Fruit fly (Drosophila melanogaster) whole organism, prepupa: ENCODE measurements around the gene CG2898.
A peak's percentile ranks its signal among the peaks of the same experiment; 100 is the strongest.

Experiments used
- Blimp-1 ChIP-seq: fragments of 200-800 bp; sonication (Bioruptor generic); optimal IDR thresholded peaks from 3 replicates; lab custom pipeline; 2017; ENCODE audit warnings: missing biosample characterization, missing genetic modification characterization, mild to moderate bottlenecking, moderate library complexity, missing genetic modification reagents
- CG16779 ChIP-seq: fragments of 200-800 bp; sonication (Bioruptor generic); optimal IDR thresholded peaks from 3 replicates; lab custom pipeline; 2017; ENCODE audit warnings: missing biosample characterization, mild to moderate bottlenecking, missing genetic modification characterization
- CG31627 ChIP-seq: fragments of 200-800 bp; sonication (Bioruptor generic); optimal IDR thresholded peaks from 3 replicates; lab custom pipeline; 2016; ENCODE audit warnings: missing biosample characterization, missing genetic modification characterization
- CG6276 ChIP-seq: fragments of 200-800 bp; sonication (Bioruptor generic); optimal IDR thresholded peaks from 2 replicates; lab custom pipeline; 2017; ENCODE audit warnings: missing biosample characterization, mild to moderate bottlenecking, missing genetic modification characterization
- Gug ChIP-seq: fragments of 200-800 bp; sonication (Bioruptor generic); IDR thresholded peaks from 2 replicates; pipeline ENCODE4 v1.3.6; 2022; ENCODE audit warnings: missing biosample characterization, missing genetic modification characterization
- Hr4 ChIP-seq: fragments of 200-800 bp; sonication (Bioruptor generic); optimal IDR thresholded peaks from 3 replicates; lab custom pipeline; 2016; ENCODE audit warnings: missing biosample characterization, missing genetic modification characterization
- Lpt ChIP-seq: fragments of 200-800 bp; sonication (Bioruptor generic); optimal IDR thresholded peaks from 3 replicates; lab custom pipeline; 2016; ENCODE audit warnings: missing biosample characterization, missing genetic modification characterization
- Met ChIP-seq: fragments of 200-800 bp; sonication (Bioruptor generic); optimal IDR thresholded peaks from 3 replicates; lab custom pipeline; 2016; ENCODE audit warnings: missing biosample characterization, missing genetic modification characterization
- Sox14 ChIP-seq: fragments of 200-800 bp; sonication (Bioruptor generic); optimal IDR thresholded peaks from 3 replicates; lab custom pipeline; 2016; ENCODE audit warnings: missing biosample characterization, missing genetic modification characterization
- lz ChIP-seq: fragments of 200-800 bp; sonication (Bioruptor generic); optimal IDR thresholded peaks from 3 replicates; lab custom pipeline; 2016; ENCODE audit warnings: missing biosample characterization, missing genetic modification characterization

DNA sequence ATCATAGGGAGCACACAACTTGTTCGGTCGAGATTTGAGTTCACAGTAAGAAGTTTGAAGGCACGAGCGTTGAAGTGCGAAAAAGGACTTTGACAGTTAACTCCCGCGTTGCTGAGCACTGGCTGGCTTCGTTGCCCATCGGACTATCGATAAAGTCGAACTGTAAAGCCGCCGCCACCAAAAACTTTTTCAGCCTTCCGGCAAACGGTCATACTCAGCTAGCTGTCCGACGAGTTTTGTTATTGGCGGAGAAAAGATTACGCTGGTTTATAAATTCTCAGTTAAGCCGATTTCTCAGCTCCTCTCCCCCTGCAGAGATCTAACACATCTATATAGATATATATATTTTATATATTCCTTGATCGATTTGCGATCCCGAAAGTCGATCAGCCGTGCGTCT lies 10.6 kb downstream of the CG2898 start, which contains the start of the genes Psf3 and flw:
- TF ChIP-seq CG6276 (GFP tag; lab: Kevin White, UChicago) (no peak), lz (no peak), CG31627 (peak; percentile 4), Hr4 (GFP tag; lab: Kevin White, UChicago) (no peak), Met (GFP tag; lab: Kevin White, UChicago) (no peak), Sox14 (GFP tag; lab: Kevin White, UChicago) (no peak), CG16779 (tag; lab: Kevin White, UChicago) (no peak), Blimp-1 (GFP tag; lab: Kevin White, UChicago) (no peak), Lpt (GFP tag; lab: Kevin White, UChicago) (no peak), Gug (GFP tag; lab: Robert Waterston, UW) (no peak)
